Worm (Caenorhabditis elegans) whole organism, L3 larva: ENCODE data around the gene C34F6.10.

Source experiments
- R02D3.7 ChIP-seq: fragments of 150-350 bp; optimal IDR thresholded peaks from 2 replicates; lab custom pipeline; 2014; ENCODE audit warnings: missing biosample characterization, missing genetic modification characterization
- ZK546.5 ChIP-seq: sonication (generic microtip); optimal IDR thresholded peaks from 2 replicates; lab custom pipeline; 2017; ENCODE audit warnings: missing biosample characterization, missing genetic modification characterization
- aly-2 ChIP-seq: fragments of 150-350 bp; optimal IDR thresholded peaks from 2 replicates; lab custom pipeline; 2014; ENCODE audit warnings: missing biosample characterization, missing genetic modification characterization
- ama-1 ChIP-seq: fragments of 150-350 bp; optimal IDR thresholded peaks from 2 replicates; lab custom pipeline; 2018
- ceh-16 ChIP-seq: sonication (generic microtip); optimal IDR thresholded peaks from 2 replicates; lab custom pipeline; 2017; ENCODE audit warnings: missing biosample characterization, missing genetic modification characterization
- ceh-82 ChIP-seq: fragments of 150-350 bp; optimal IDR thresholded peaks from 2 replicates; lab custom pipeline; 2014; ENCODE audit warnings: missing biosample characterization, missing genetic modification characterization
- egl-27 ChIP-seq: sonication (generic microtip); optimal IDR thresholded peaks from 4 replicates; lab custom pipeline; 2017; ENCODE audit warnings: missing biosample characterization, missing genetic modification reagents, missing genetic modification characterization
- egl-5 ChIP-seq: fragments of 150-350 bp; optimal IDR thresholded peaks from 2 replicates; lab custom pipeline; 2017; ENCODE audit warnings: missing biosample characterization, missing genetic modification reagents, missing genetic modification characterization, inconsistent platforms
- elt-1 ChIP-seq: fragments of 150-350 bp; optimal IDR thresholded peaks from 2 replicates; lab custom pipeline; 2014; ENCODE audit warnings: missing biosample characterization, missing genetic modification characterization
- elt-2 ChIP-seq: sonication (generic microtip); optimal IDR thresholded peaks from 2 replicates; lab custom pipeline; 2016; ENCODE audit warnings: missing genetic modification reagents, mild to moderate bottlenecking, missing genetic modification characterization, missing compliant biosample characterization
- elt-3 ChIP-seq, 3 experiments: fragments of 150-350 bp in 1 of 3; sonication (generic microtip) in 2 of 3; optimal IDR thresholded peaks; 2 replicates in 2 of 3; 4 replicates in 1 of 3; lab custom pipeline; 2014 to 2017; ENCODE audit warnings: missing biosample characterization in 3 of 3, missing genetic modification characterization in 3 of 3
- eor-1 ChIP-seq, 2 experiments: fragments of 150-350 bp; optimal IDR thresholded peaks; 2 replicates each; lab custom pipeline; 2014 to 2018; ENCODE audit warnings: missing biosample characterization in 2 of 2, missing genetic modification characterization in 2 of 2
- fkh-10 ChIP-seq: sonication (generic microtip); optimal IDR thresholded peaks from 2 replicates; lab custom pipeline; 2017; ENCODE audit warnings: missing biosample characterization, missing genetic modification reagents, missing genetic modification characterization
- fkh-2 ChIP-seq: fragments of 150-350 bp; optimal IDR thresholded peaks from 2 replicates; lab custom pipeline; 2014; ENCODE audit warnings: missing biosample characterization, missing genetic modification reagents, missing genetic modification characterization
- hmg-11 ChIP-seq: sonication (generic microtip); optimal IDR thresholded peaks from 2 replicates; lab custom pipeline; 2016; ENCODE audit warnings: missing genetic modification characterization, missing compliant biosample characterization
- lin-15B ChIP-seq: fragments of 150-350 bp; optimal IDR thresholded peaks from 2 replicates; lab custom pipeline; 2014; ENCODE audit warnings: missing biosample characterization, missing genetic modification characterization
- lin-39 ChIP-seq: fragments of 150-350 bp; optimal IDR thresholded peaks from 2 replicates; lab custom pipeline; 2018; ENCODE audit warnings: missing biosample characterization, missing genetic modification reagents, missing genetic modification characterization
- lsy-12 ChIP-seq: sonication (generic microtip); optimal IDR thresholded peaks from 2 replicates; lab custom pipeline; 2016; ENCODE audit warnings: mild to moderate bottlenecking, missing genetic modification characterization, missing compliant biosample characterization
- mdl-1 ChIP-seq: fragments of 150-350 bp; optimal IDR thresholded peaks from 2 replicates; lab custom pipeline; 2014; ENCODE audit warnings: missing biosample characterization, missing genetic modification characterization
- nfya-1 ChIP-seq: sonication (generic microtip); optimal IDR thresholded peaks from 2 replicates; lab custom pipeline; 2017; ENCODE audit warnings: missing genetic modification characterization, mild to moderate bottlenecking, missing compliant biosample characterization, antibody characterized with exemption, moderate library complexity; ENCODE audit not compliant: insufficient read depth
- nhr-12 ChIP-seq: fragments of 150-350 bp; optimal IDR thresholded peaks from 2 replicates; lab custom pipeline; 2014; ENCODE audit warnings: missing biosample characterization, missing genetic modification characterization
- nhr-23 ChIP-seq: fragments of 150-350 bp; optimal IDR thresholded peaks from 2 replicates; lab custom pipeline; 2014; ENCODE audit warnings: missing biosample characterization, missing genetic modification reagents, missing genetic modification characterization
- nhr-237 ChIP-seq: fragments of 150-350 bp; optimal IDR thresholded peaks from 2 replicates; lab custom pipeline; 2014; ENCODE audit warnings: missing biosample characterization, missing genetic modification characterization
- nhr-25 ChIP-seq: sonication (generic microtip); optimal IDR thresholded peaks from 2 replicates; lab custom pipeline; 2017; ENCODE audit warnings: missing biosample characterization, missing genetic modification characterization
- nhr-28 ChIP-seq: fragments of 150-350 bp; optimal IDR thresholded peaks from 2 replicates; lab custom pipeline; 2014; ENCODE audit warnings: missing biosample characterization, missing genetic modification characterization
- nhr-43 ChIP-seq: sonication (generic microtip); optimal IDR thresholded peaks from 2 replicates; lab custom pipeline; 2016; ENCODE audit warnings: mild to moderate bottlenecking, missing genetic modification characterization, missing compliant biosample characterization; ENCODE audit not compliant: poor library complexity, severe bottlenecking
- nhr-67 ChIP-seq: fragments of 150-350 bp; optimal IDR thresholded peaks from 2 replicates; lab custom pipeline; 2014; ENCODE audit warnings: missing biosample characterization, missing genetic modification characterization
- nhr-76 ChIP-seq: fragments of 150-350 bp; sonication (generic microtip); optimal IDR thresholded peaks from 5 replicates; lab custom pipeline; 2014; ENCODE audit warnings: missing biosample characterization, missing genetic modification characterization
- nhr-77 ChIP-seq: fragments of 150-350 bp; optimal IDR thresholded peaks from 2 replicates; lab custom pipeline; 2014; ENCODE audit warnings: missing biosample characterization, missing genetic modification characterization
- pha-4 ChIP-seq: fragments of 150-350 bp; optimal IDR thresholded peaks from 2 replicates; lab custom pipeline; 2014; ENCODE audit warnings: missing biosample characterization, missing genetic modification reagents, missing genetic modification characterization
- pqm-1 ChIP-seq: fragments of 150-350 bp; optimal IDR thresholded peaks from 2 replicates; lab custom pipeline; 2017; ENCODE audit warnings: missing biosample characterization, missing genetic modification characterization, inconsistent platforms
- sea-2 ChIP-seq: fragments of 150-350 bp; sonication (generic microtip); optimal IDR thresholded peaks from 4 replicates; lab custom pipeline; 2014; ENCODE audit warnings: missing biosample characterization, missing genetic modification reagents, missing genetic modification characterization
- snpc-4 ChIP-seq: fragments of 150-350 bp; optimal IDR thresholded peaks from 2 replicates; lab custom pipeline; 2014; ENCODE audit warnings: missing biosample characterization, missing genetic modification characterization
- tbx-2 ChIP-seq: sonication (generic microtip); optimal IDR thresholded peaks from 2 replicates; lab custom pipeline; 2016; ENCODE audit warnings: mild to moderate bottlenecking, missing genetic modification characterization, missing compliant biosample characterization
- zag-1 ChIP-seq: fragments of 150-350 bp; optimal IDR thresholded peaks from 2 replicates; lab custom pipeline; 2014; ENCODE audit warnings: missing biosample characterization, missing genetic modification characterization
- ztf-11 ChIP-seq: fragments of 150-350 bp; optimal IDR thresholded peaks from 2 replicates; lab custom pipeline; 2014; ENCODE audit warnings: missing biosample characterization, missing genetic modification characterization

The C34F6.10 gene

DNA sequence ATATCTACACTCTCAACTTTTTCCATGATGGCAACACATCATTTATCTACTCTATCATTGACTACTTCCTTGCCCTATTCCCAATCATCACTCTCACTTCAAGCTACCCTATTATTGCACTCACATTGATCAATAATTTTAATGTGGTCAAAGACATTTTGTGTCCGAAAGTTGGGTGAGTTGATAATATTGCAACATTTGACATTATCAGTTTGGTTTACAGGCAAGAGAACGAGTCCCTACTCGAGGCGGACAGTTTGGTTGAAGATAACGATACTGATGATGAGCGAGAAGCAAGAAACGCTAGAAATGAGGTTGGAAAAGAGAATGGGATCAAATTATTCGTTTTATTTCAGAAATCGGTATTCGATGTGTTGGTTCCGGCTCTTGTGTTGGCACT is 24.3 kb upstream of the C34F6.10 start:
- TF ChIP-seq pqm-1 (peak; percentile 84), elt-2 (peak; percentile 82), lin-15B (tag; lab: Kevin White, UChicago) (no peak), ceh-16 (tag; lab: Kevin White, UChicago) (no peak)

DNA sequence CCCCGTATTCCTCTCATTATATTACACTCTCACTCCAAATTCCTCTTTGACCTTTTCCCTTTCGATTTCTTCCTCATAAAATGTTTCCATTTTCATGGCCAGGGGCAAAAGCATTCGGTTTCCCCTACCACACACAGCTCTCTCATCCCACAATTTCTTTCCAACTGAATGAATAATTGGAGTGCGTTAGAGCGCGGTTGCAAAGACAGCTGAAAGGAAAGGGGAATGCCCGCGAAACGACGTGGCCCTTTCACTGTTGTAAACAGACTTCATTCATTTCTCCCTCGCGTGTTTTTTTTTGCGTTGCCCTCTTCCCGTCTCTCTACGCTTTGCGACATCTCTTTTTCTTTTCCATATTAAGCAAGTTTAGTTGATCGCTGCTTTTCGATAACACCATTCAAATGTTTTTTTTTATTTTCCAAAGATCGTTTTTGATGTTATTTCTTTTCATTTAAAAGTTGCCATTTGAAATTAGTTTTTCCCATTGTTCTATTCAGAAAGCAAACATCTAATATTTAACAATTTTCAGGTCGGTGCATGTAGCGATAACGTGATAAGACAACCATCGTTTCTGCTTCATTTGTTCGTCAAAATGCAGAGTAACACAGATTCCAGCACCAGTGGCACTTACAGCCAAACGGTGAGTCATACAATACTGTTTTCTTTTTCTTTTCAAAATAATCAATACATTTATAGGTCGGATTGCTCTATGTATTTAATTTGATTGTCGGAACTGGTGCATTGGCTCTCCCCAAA is 22.1 kb upstream of the C34F6.10 start, which contains the start of gene C03A3.2:
TSS of gene C03A3.2 (plus strand) at position 530 of the 756 bp plus-strand sequence.
- TF ChIP-seq ceh-82 (tag; lab: Kevin White, UChicago) (no peak), lsy-12 (tag; lab: Kevin White, UChicago) (no peak), nhr-25 (tag; lab: Kevin White, UChicago) (peak; percentile 83), nhr-237 (tag; lab: Kevin White, UChicago) (no peak), elt-2 (peak; percentile 43), elt-1 (tag; lab: Kevin White, UChicago) (peak; percentile 42), elt-3 (tag; optimal IDR thresholded peaks at IDR 0.05; lab: Kevin White, UChicago) (no peak), tbx-2 (peak; percentile 19), nhr-23 (peak; percentile 54), snpc-4 (tag; lab: Kevin White, UChicago) (peak; percentile 5), fkh-2 (tag; lab: Kevin White, UChicago) (no peak), pha-4 (tag; lab: Kevin White, UChicago) (peak; percentile 43), lin-15B (tag; lab: Kevin White, UChicago) (peak; percentile 78), ama-1 (lab: Kevin White, UChicago) (no peak), egl-5 (tag; lab: Kevin White, UChicago) (peak; percentile 95), fkh-10 (GFP tag; lab: Kevin White, UChicago) (peak; percentile 17), nhr-77 (tag; lab: Kevin White, UChicago) (no peak), hmg-11 (tag; lab: Kevin White, UChicago) (peak; percentile 84), egl-27 (tag; lab: Kevin White, UChicago) (peak; percentile 23), lin-39 (tag; lab: Kevin White, UChicago) (peak; percentile 98), pqm-1 (peak; percentile 85), nhr-12 (tag; lab: Kevin White, UChicago) (no peak), nhr-76 (tag; lab: Kevin White, UChicago) (no peak), nhr-43 (no peak), nfya-1 (tag; lab: Kevin White, UChicago) (peak; percentile 88)

ce11 chrX:11257071-11257470 is 16.6 kb upstream of the C34F6.10 start, which contains the start of gene C03A3.1:
Gene C03A3.1 (plus strand): TSS chrX:11257361.
- no peak for TF ChIP-seq egl-27 (tag; lab: Kevin White, UChicago)
- TF ChIP-seq ama-1 (lab: Kevin White, UChicago), result no peak
- peak; percentile 21 for TF ChIP-seq lin-15B (tag; lab: Kevin White, UChicago)
- TF ChIP-seq R02D3.7 (tag; lab: Kevin White, UChicago), result no peak
- TF ChIP-seq hmg-11 (tag; lab: Kevin White, UChicago), result peak; percentile 39
- TF ChIP-seq nfya-1 (tag; lab: Kevin White, UChicago), result peak; percentile 44
- no peak for TF ChIP-seq nhr-237 (tag; lab: Kevin White, UChicago)
- peak; percentile 83 for TF ChIP-seq lin-39 (tag; lab: Kevin White, UChicago)
- no peak for TF ChIP-seq zag-1
- TF ChIP-seq nhr-12 (tag; lab: Kevin White, UChicago), result no peak
- TF ChIP-seq elt-1 (tag; lab: Kevin White, UChicago), result no peak

DNA sequence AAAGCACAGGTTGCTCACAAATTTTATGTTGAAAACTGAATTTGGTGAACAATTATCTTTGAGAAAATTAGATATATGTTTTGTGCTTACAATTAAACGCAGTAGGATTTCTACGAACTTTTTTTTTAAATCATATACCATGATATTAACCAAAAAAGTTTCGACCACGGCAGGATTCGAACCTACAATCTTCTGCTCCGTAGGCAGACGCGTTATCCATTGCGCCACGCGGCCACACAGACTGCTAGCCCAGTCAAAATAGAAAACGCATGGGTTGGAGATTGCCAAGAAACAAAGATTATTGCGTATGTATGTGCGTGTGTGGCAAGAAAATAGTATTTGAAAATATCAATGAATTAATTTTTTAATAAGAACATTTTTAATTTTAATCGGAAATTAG is 12.0 kb upstream of the C34F6.10 start:
- no peak for TF ChIP-seq sea-2 (GFP tag; lab: Kevin White, UChicago)
- no peak for TF ChIP-seq lsy-12 (tag; lab: Kevin White, UChicago)
- peak; percentile 51 for TF ChIP-seq pqm-1
- TF ChIP-seq R02D3.7 (tag; lab: Kevin White, UChicago), result no peak
- peak; percentile 79 for TF ChIP-seq lin-39 (tag; lab: Kevin White, UChicago)
- no peak for TF ChIP-seq lin-15B (tag; lab: Kevin White, UChicago)
- peak; percentile 27 for TF ChIP-seq tbx-2
- TF ChIP-seq eor-1 (tag; optimal IDR thresholded peaks at IDR 0.05; lab: Kevin White, UChicago), result no peak
- no peak for TF ChIP-seq mdl-1 (tag; lab: Kevin White, UChicago)
- no peak for TF ChIP-seq nhr-23
- no peak for TF ChIP-seq egl-5 (tag; lab: Kevin White, UChicago)
- no peak for TF ChIP-seq ztf-11
- TF ChIP-seq nhr-25 (tag; lab: Kevin White, UChicago), result peak; percentile 43
- TF ChIP-seq nhr-237 (tag; lab: Kevin White, UChicago), result no peak
- TF ChIP-seq nhr-28 (tag; lab: Kevin White, UChicago), result no peak
- peak; percentile 68 for TF ChIP-seq hmg-11 (tag; lab: Kevin White, UChicago)
- no peak for TF ChIP-seq nhr-67 (tag; lab: Kevin White, UChicago)
- TF ChIP-seq zag-1, result no peak
- no peak for TF ChIP-seq elt-3 (tag; optimal IDR thresholded peaks at IDR 0.05; lab: Kevin White, UChicago)
- peak; percentile 26 for TF ChIP-seq elt-2
- no peak for TF ChIP-seq nhr-77 (tag; lab: Kevin White, UChicago)
- TF ChIP-seq pha-4 (tag; lab: Kevin White, UChicago), result peak; percentile 31
- no peak for TF ChIP-seq ama-1 (lab: Kevin White, UChicago)
- TF ChIP-seq nhr-43, result peak; percentile 70
- no peak for TF ChIP-seq aly-2 (tag; lab: Kevin White, UChicago)
- no peak for TF ChIP-seq snpc-4 (tag; lab: Kevin White, UChicago)
- no peak for TF ChIP-seq egl-27 (tag; lab: Kevin White, UChicago)
- peak; percentile 57 for TF ChIP-seq nfya-1 (tag; lab: Kevin White, UChicago)
- no peak for TF ChIP-seq nhr-76 (tag; lab: Kevin White, UChicago)
- TF ChIP-seq ceh-82 (tag; lab: Kevin White, UChicago), result no peak
- TF ChIP-seq ZK546.5 (tag; lab: Kevin White, UChicago), result no peak
- TF ChIP-seq, all 47 proteins: peak for 9
